Fruit fly (Drosophila melanogaster): ENCODE data around the gene Tmem43.

Gene Tmem43

DNA sequence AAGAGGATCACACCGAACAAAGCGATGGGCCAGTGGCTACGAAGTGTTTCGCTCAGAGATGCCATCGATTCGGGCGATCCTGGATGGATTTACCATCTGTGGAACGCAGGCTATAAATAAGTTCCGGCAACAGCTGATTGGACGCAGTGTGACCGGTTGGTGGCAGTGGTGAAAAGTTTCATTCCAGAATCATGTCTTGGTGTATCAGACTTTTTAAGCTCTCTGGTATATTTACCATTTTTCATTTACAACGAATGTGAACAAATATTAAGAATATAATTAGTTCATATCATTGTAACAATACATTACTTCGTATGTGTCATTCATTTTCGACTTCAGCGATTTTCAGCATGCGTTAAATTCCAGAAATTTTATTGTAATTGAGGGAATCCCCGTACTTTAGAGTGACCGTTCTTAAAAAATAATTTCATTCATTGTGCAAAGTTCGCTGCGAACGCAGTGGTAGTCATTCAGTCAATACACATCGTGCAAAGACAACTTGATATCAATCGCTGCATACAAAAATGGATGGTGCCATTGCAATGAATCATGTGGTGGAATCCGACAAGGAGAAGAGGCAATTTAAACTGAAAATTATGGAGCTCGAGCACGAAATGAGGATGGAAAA lies at the start of gene Tmem43:
Gene Tmem43, minus strand, starts transcription at position 152 of the 628 bp plus-strand sequence.
- TF ChIP-seq CoRest (tag; optimal IDR thresholded peaks at IDR 0.05) (peak; percentile 26), CG8290 (GFP tag; optimal IDR thresholded peaks at IDR 0.05) (peak; percentile 63), CG8290 (tag; optimal IDR thresholded peaks at IDR 0.05) (peak in 1 of 2 experiments; percentile 24), row (GFP tag; IDR thresholded peaks at IDR 0.05) (peak; percentile 30; the same call in 2 of the 3 replicates), CG13287 (GFP tag; IDR thresholded peaks at IDR 0.05; ENCODE audit: partially characterized antibody) (peak; percentile 33; the same call in 1 of the 2 replicates), ac (GFP tag; optimal IDR thresholded peaks at IDR 0.05) (no peak), CG9817 (tag; optimal IDR thresholded peaks at IDR 0.05) (no peak), CG12659 (GFP tag; optimal IDR thresholded peaks at IDR 0.05) (peak; percentile 24), Lhr (GFP tag; optimal IDR thresholded peaks at IDR 0.05) (peak; percentile 35), repo (GFP tag; optimal IDR thresholded peaks at IDR 0.05) (no peak), Ets97D (GFP tag; optimal IDR thresholded peaks at IDR 0.05) (peak; percentile 41), Dp (GFP tag; optimal IDR thresholded peaks at IDR 0.05) (peak; percentile 40), sc (optimal IDR thresholded peaks at IDR 0.05) (no peak), sc (GFP tag; optimal IDR thresholded peaks at IDR 0.05) (no peak), pzg (GFP tag; optimal IDR thresholded peaks at IDR 0.05) (peak; percentile 76), CG4707 (GFP tag; optimal IDR thresholded peaks at IDR 0.05) (no peak), cas (GFP tag; IDR thresholded peaks at IDR 0.05) (no peak), CG9727 (GFP tag; optimal IDR thresholded peaks at IDR 0.05) (no peak), CG1233 (GFP tag; optimal IDR thresholded peaks at IDR 0.05) (no peak), Abd-B (GFP tag; optimal IDR thresholded peaks at IDR 0.05) (no peak), Opbp (GFP tag; IDR thresholded peaks at IDR 0.05; ENCODE audit: partially characterized antibody) (0 out of 3 replicates have a peak, but pooled peaks have one; percentile 30), MBD-R2 (GFP tag; IDR thresholded peaks at IDR 0.05) (peak; percentile 90), CG14441 (GFP tag; IDR thresholded peaks at IDR 0.05) (no peak), pfk (GFP tag; optimal IDR thresholded peaks at IDR 0.05) (no peak), CG9797 (GFP tag; optimal IDR thresholded peaks at IDR 0.05) (peak; percentile 49), Myb (GFP tag; optimal IDR thresholded peaks at IDR 0.05) (peak; percentile 63), BEAF-32 (GFP tag; optimal IDR thresholded peaks at IDR 0.05) (peak; percentile 21), grau (tag; optimal IDR thresholded peaks at IDR 0.05) (no peak), jigr1 (GFP tag; IDR thresholded peaks at IDR 0.05) (no peak), CG15514 (GFP tag; optimal IDR thresholded peaks at IDR 0.05) (peak; percentile 63), hbn (GFP tag; IDR thresholded peaks at IDR 0.05; ENCODE audit: partially characterized antibody) (peak; percentile 31; the same call in 1 of the 2 replicates), Dip3 (GFP tag; optimal IDR thresholded peaks at IDR 0.05) (no peak), CG8281 (tag; optimal IDR thresholded peaks at IDR 0.05) (peak; percentile 95), CG1603 (tag; optimal IDR thresholded peaks at IDR 0.05) (peak; percentile 41), sens (GFP tag) (peak; percentile 77), CG6654 (GFP tag; optimal IDR thresholded peaks at IDR 0.05) (no peak), CG17186 (GFP tag; optimal IDR thresholded peaks at IDR 0.05) (peak; percentile 13), phol (tag; optimal IDR thresholded peaks at IDR 0.05) (peak; percentile 9), Oli (tag; optimal IDR thresholded peaks at IDR 0.05) (no peak), jumu (GFP tag; optimal IDR thresholded peaks at IDR 0.05) (no peak), Mad (GFP tag; optimal IDR thresholded peaks at IDR 0.05) (no peak), CG7745 (tag; optimal IDR thresholded peaks at IDR 0.05) (no peak), knrl (GFP tag; IDR thresholded peaks at IDR 0.05; ENCODE audit: partially characterized antibody) (0 out of 3 replicates have a peak, but pooled peaks have one; percentile 16), nmo (GFP tag; optimal IDR thresholded peaks at IDR 0.05) (no peak), tx (GFP tag; optimal IDR thresholded peaks at IDR 0.05) (no peak), Aef1 (GFP tag; IDR thresholded peaks at IDR 0.05) (no peak), CG12769 (tag; optimal IDR thresholded peaks at IDR 0.05) (peak; percentile 33), Dll (GFP tag; IDR thresholded peaks at IDR 0.05; ENCODE audit: partially characterized antibody) (peak; percentile 14; the same call in 1 of the 4 replicates), E2f2 (GFP tag; IDR thresholded peaks at IDR 0.05) (peak; percentile 26; the same call in 1 of the 2 replicates)
